Worm (Caenorhabditis elegans) whole organism, late embryonic: Measurements from ENCODE around the gene spp-5.

Source experiments
- nhr-11 ChIP-seq: fragments of 150-350 bp; optimal IDR thresholded peaks from 2 replicates; lab custom pipeline; 2014; ENCODE audit warnings: missing biosample characterization, missing genetic modification characterization
- nhr-232 ChIP-seq: sonication (generic microtip); optimal IDR thresholded peaks from 2 replicates; lab custom pipeline; 2016; ENCODE audit warnings: missing genetic modification characterization, missing compliant biosample characterization

DNA sequence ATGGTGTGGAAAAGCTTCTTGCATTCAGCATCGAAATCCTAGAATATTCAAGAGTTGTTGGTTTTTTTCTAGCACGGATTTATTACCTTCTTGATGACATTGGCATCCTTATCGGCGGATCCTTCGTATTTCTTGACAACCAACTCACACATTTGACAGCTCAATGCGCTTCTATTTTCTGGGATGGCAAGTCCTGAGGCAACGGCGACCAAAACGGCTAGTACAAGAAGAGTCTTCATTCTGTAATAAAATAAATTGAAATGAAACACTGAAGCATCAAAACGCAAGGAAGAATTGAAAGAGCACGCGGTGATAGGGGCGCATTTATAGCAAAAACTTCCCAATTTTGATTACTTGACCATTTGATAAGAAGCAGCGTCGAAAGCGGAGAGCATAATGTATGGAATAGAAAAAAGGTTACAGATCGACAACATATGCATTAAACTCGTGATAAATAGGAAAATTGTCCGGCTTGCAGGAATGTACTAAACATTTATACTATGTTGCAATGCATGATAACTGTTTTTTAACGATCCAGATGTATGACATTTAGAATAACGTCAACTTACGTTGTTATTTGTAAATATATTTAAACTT is at the start of gene spp-5:
- TF ChIP-seq nhr-11 (tag; lab: Kevin White, UChicago) (no peak), nhr-232 (tag; lab: Kevin White, UChicago) (no peak)
